Worm (Caenorhabditis elegans) whole organism, late embryonic: ENCODE results near the gene lido-1.

ENCODE experiments used
- hlh-13 ChIP-seq: fragments of 200-800 bp; sonication (Bioruptor generic); optimal IDR thresholded peaks from 2 replicates; lab custom pipeline; 2018; ENCODE audit warnings: mild to moderate bottlenecking, missing genetic modification characterization, missing compliant biosample characterization
- pha-4 ChIP-seq: fragments of 150-350 bp; optimal IDR thresholded peaks from 2 replicates; lab custom pipeline; 2018; ENCODE audit warnings: missing biosample characterization, missing genetic modification reagents, missing genetic modification characterization
- rnt-1 ChIP-seq: sonication (generic microtip); optimal IDR thresholded peaks from 2 replicates; lab custom pipeline; 2016; ENCODE audit warnings: missing genetic modification characterization, missing compliant biosample characterization
- tbx-7 ChIP-seq: sonication (generic microtip); optimal IDR thresholded peaks from 2 replicates; lab custom pipeline; 2016; ENCODE audit warnings: missing genotype, missing genetic modification characterization, missing compliant biosample characterization

DNA sequence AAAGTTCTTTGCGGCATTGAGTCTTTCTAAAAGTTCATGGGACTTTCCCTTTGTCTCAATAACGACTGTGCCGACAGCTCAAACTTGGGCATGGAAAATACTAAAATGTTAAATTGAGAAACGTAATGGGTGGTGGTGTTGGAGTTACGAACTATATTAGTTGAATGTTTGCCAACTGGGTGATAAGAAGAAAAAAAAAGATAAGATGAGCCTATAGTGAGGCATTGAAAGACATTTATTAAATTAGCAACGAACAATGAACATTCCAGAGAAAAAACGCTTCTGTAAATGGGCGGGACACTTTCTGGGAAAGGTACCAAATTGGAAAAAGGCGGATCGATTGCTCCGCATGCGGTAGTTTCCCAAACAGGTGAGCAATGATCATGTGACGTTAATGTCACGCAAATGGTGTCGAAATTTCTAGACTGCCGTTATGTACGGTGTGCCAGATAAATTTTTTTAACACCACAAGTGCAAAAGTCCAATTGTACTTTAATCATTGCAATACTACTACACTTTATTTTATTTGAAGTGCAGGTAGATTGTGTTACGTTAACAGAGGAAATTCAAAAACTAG is 42.9 kb upstream of the lido-1 start:
- TF ChIP-seq pha-4 (tag; lab: Kevin White, UChicago) (no peak), tbx-7 (tag; lab: Kevin White, UChicago) (no peak), hlh-13 (GFP tag; lab: Kevin White, UChicago) (no peak), rnt-1 (tag; lab: Kevin White, UChicago) (no peak)
